Worm (Caenorhabditis elegans): ENCODE measurements around the gene F13E9.16.

The F13E9.16 gene

ce11 chrIV:10868629-10869251, 18.4 kb downstream of the F13E9.16 start, which contains the start of gene F13E9.11 (continued):
- TF ChIP-seq hlh-30 (tag; optimal IDR thresholded peaks at IDR 0.05; ENCODE audit: insufficient read depth) (no peak), eyg-1 (tag; optimal IDR thresholded peaks at IDR 0.05) (no peak), tbx-7 (tag; optimal IDR thresholded peaks at IDR 0.05) (no peak), ceh-19 (GFP tag; optimal IDR thresholded peaks at IDR 0.05) (no peak), che-1 (tag; optimal IDR thresholded peaks at IDR 0.05) (no peak), pha-2 (tag; optimal IDR thresholded peaks at IDR 0.05) (no peak), elt-4 (tag; optimal IDR thresholded peaks at IDR 0.05) (no peak), pag-3 (tag; optimal IDR thresholded peaks at IDR 0.05; ENCODE audit: borderline replicate concordance) (peak; percentile 38), unc-3 (GFP tag; conservative IDR thresholded peaks at IDR 0.05) (no peak), unc-3 (tag; optimal IDR thresholded peaks at IDR 0.05) (no peak), dmd-4 (tag; optimal IDR thresholded peaks at IDR 0.05; ENCODE audit: borderline replicate concordance) (no peak), syd-9 (tag; optimal IDR thresholded peaks at IDR 0.05) (no peak), madf-2 (tag; optimal IDR thresholded peaks at IDR 0.05) (no peak)

DNA sequence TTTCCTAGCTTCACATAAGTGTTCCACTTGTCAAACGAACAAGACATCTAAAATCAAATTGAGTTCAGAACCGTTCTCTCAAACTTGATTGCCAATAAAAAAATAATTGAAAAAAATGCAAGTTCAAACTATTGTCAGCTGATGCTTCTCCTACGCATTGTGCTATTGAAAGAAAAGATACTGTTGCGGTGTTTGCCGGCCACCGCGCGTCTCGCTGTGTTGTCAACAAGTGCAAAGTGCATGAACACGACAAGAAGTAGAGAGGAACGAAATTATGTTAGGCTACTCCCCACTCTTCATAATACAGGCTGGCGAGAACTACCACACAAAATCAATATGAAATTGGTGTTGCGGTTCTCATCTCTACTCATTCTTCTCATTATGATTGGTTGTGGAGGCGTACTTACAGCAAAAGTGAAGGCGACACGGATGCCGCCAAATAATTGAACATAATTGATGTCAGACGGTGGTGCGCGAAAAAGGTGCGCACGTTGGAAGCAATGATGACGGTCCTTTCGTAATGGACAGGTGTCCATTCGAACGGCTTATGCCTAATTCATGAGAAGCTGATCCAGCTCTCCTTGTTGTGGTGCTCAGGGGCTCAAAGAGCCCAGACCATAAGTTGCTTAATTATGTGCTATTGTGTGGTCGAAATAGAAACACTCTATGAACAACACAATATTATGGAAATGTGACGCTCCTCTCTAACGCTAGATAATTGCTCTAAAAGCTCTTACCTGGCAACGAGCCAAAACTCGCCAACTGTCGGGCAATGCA, 19.6 kb downstream of the F13E9.16 start:
- TF ChIP-seq K09A11.1 (tag; optimal IDR thresholded peaks at IDR 0.05; ENCODE audit: insufficient read depth) (no peak), ref-2 (tag; optimal IDR thresholded peaks at IDR 0.05) (peak; percentile 37), nfya-1 (tag; optimal IDR thresholded peaks at IDR 0.05) (no peak), eyg-1 (tag; optimal IDR thresholded peaks at IDR 0.05) (no peak), C08G9.2 (tag; optimal IDR thresholded peaks at IDR 0.05) (no peak), ceh-48 (tag; optimal IDR thresholded peaks at IDR 0.05) (no peak), ceh-31 (tag; optimal IDR thresholded peaks at IDR 0.05) (peak; percentile 62), sox-2 (GFP tag; IDR thresholded peaks at IDR 0.05) (peak; percentile 52), sdc-2 (tag; optimal IDR thresholded peaks at IDR 0.05) (no peak), unc-3 (GFP tag; conservative IDR thresholded peaks at IDR 0.05) (no peak), unc-3 (tag; optimal IDR thresholded peaks at IDR 0.05) (no peak), pag-3 (tag; optimal IDR thresholded peaks at IDR 0.05; ENCODE audit: borderline replicate concordance) (no peak), hlh-15 (tag; optimal IDR thresholded peaks at IDR 0.05) (no peak), nhr-232 (tag; optimal IDR thresholded peaks at IDR 0.05) (no peak), ceh-18 (tag; optimal IDR thresholded peaks at IDR 0.05) (no peak), syd-9 (tag; optimal IDR thresholded peaks at IDR 0.05) (no peak), pha-4 (tag; optimal IDR thresholded peaks at IDR 0.05) (no peak), lim-6 (tag; optimal IDR thresholded peaks at IDR 0.05) (no peak), ceh-45 (GFP tag; IDR thresholded peaks at IDR 0.05) (peak; percentile 10; the same call in 1 of the 2 replicates), ceh-6 (GFP tag; optimal IDR thresholded peaks at IDR 0.05) (no peak)

- no peak for TF ChIP-seq nfya-1 (tag; optimal IDR thresholded peaks at IDR 0.05)
Measured at ce11 chrIV:10864031-10864430, 23.2 kb downstream of the F13E9.16 start, which contains the start of gene nish-1. TSS of gene nish-1 (plus strand) at chrIV:10864331.

- TF ChIP-seq eyg-1 (tag; optimal IDR thresholded peaks at IDR 0.05) (no peak), ceh-48 (tag; optimal IDR thresholded peaks at IDR 0.05) (peak; percentile 5), sox-2 (GFP tag; IDR thresholded peaks at IDR 0.05) (no peak)
Measured at ce11 chrIV:10861102-10861501, 26.1 kb downstream of the F13E9.16 start, which contains the start of gene rbm-22. TSS of gene rbm-22 (plus strand) at chrIV:10861402.

- TF ChIP-seq che-1 (tag; optimal IDR thresholded peaks at IDR 0.05): no peak
- TF ChIP-seq unc-42 (tag; optimal IDR thresholded peaks at IDR 0.05): peak; percentile 6
Measured at ce11 chrIV:10858300-10859016, 28.7 kb downstream of the F13E9.16 start, which contains the start of the genes T11G6.2 and hars-1. TSS of gene T11G6.2 (minus strand) at chrIV:10858496. TSS of gene hars-1 (plus strand) at chrIV:10858957.

All from whole organism, late embryonic.